Fruit fly (Drosophila melanogaster) whole organism, embryonic: Measurements from ENCODE around the gene CG13008.
A peak's percentile ranks its signal among the peaks of the same experiment; 100 is the strongest.

Experiments
- C15 ChIP-seq: fragments of 200-800 bp; sonication (Bioruptor generic); IDR thresholded peaks from 3 replicates; pipeline ENCODE4 v1.3.6; 2022; ENCODE audit warnings: missing biosample characterization, missing genetic modification characterization
- CG10366 ChIP-seq: fragments of 200-800 bp; sonication (Bioruptor generic); IDR thresholded peaks from 2 replicates; pipeline ENCODE4 v1.3.6; 2022; ENCODE audit warnings: missing biosample characterization, missing genetic modification characterization
- CG10462 ChIP-seq: fragments of 200-800 bp; sonication (Bioruptor generic); optimal IDR thresholded peaks from 2 replicates; lab custom pipeline; 2016; ENCODE audit warnings: missing biosample characterization, missing genetic modification characterization
- CG12071 ChIP-seq: fragments of 200-800 bp; sonication (Bioruptor generic); optimal IDR thresholded peaks from 3 replicates; lab custom pipeline; 2018; ENCODE audit warnings: missing biosample characterization, mild to moderate bottlenecking, missing genetic modification characterization
- CG12219 ChIP-seq: fragments of 200-800 bp; sonication (Bioruptor generic); optimal IDR thresholded peaks from 3 replicates; lab custom pipeline; 2018; ENCODE audit warnings: missing biosample characterization, mild to moderate bottlenecking, missing genetic modification characterization
- CG12659 ChIP-seq: fragments of 200-800 bp; sonication (Bioruptor generic); optimal IDR thresholded peaks from 3 replicates; lab custom pipeline; 2017; ENCODE audit warnings: mild to moderate bottlenecking, missing biosample characterization, missing genetic modification reagents, missing genetic modification characterization
- CG13296 ChIP-seq: fragments of 200-800 bp; sonication (Bioruptor generic); optimal IDR thresholded peaks from 3 replicates; lab custom pipeline; 2018; ENCODE audit warnings: missing biosample characterization, mild to moderate bottlenecking, missing genetic modification characterization
- CG14441 ChIP-seq: fragments of 200-800 bp; sonication (Bioruptor generic); IDR thresholded peaks from 2 replicates; pipeline ENCODE4 v1.3.6; 2022; ENCODE audit warnings: missing biosample characterization, missing genetic modification characterization
- CG34422 ChIP-seq: fragments of 200-800 bp; sonication (Bioruptor generic); IDR thresholded peaks from 3 replicates; pipeline ENCODE4 v1.3.6; 2022; ENCODE audit warnings: missing biosample characterization, missing genetic modification characterization
- CG42726 ChIP-seq: fragments of 200-800 bp; sonication (Bioruptor generic); IDR thresholded peaks from 2 replicates; pipeline ENCODE4 v1.3.6; 2022; ENCODE audit warnings: missing biosample characterization, missing genetic modification characterization; ENCODE audit not compliant: partially characterized antibody
- CG4328 ChIP-seq: fragments of 200-800 bp; sonication (Bioruptor generic); optimal IDR thresholded peaks from 3 replicates; lab custom pipeline; 2017; ENCODE audit warnings: missing biosample characterization, missing genetic modification reagents, missing genetic modification characterization
- CG6254 ChIP-seq: fragments of 200-800 bp; sonication (Bioruptor generic); optimal IDR thresholded peaks from 3 replicates; lab custom pipeline; 2017; ENCODE audit warnings: mild to moderate bottlenecking, missing biosample characterization, missing genetic modification reagents, missing genetic modification characterization
- CG6765 ChIP-seq: fragments of 200-800 bp; sonication (Bioruptor generic); optimal IDR thresholded peaks from 3 replicates; lab custom pipeline; 2017; ENCODE audit warnings: missing biosample characterization, mild to moderate bottlenecking, missing genetic modification characterization
- CG8924 ChIP-seq: fragments of 200-800 bp; optimal IDR thresholded peaks from 3 replicates; lab custom pipeline; 2019; ENCODE audit warnings: missing biosample characterization, mild to moderate bottlenecking, missing genetic modification characterization, moderate library complexity
- CG9609 ChIP-seq: fragments of 200-800 bp; sonication (Bioruptor generic); optimal IDR thresholded peaks from 3 replicates; lab custom pipeline; 2016; ENCODE audit warnings: missing biosample characterization, missing genetic modification characterization
- CG9727 ChIP-seq: fragments of 200-800 bp; sonication (Bioruptor generic); optimal IDR thresholded peaks from 3 replicates; lab custom pipeline; 2017; ENCODE audit warnings: missing biosample characterization, mild to moderate bottlenecking, missing genetic modification characterization
- CHES-1-like ChIP-seq: fragments of 200-800 bp; sonication (Bioruptor generic); optimal IDR thresholded peaks from 2 replicates; lab custom pipeline; 2016; ENCODE audit warnings: missing biosample characterization, missing genetic modification characterization
- Camta ChIP-seq: fragments of 200-800 bp; sonication (Bioruptor generic); optimal IDR thresholded peaks from 2 replicates; lab custom pipeline; 2016; ENCODE audit warnings: missing biosample characterization, missing genetic modification characterization
- CrebB ChIP-seq: fragments of 200-800 bp; sonication (Bioruptor generic); optimal IDR thresholded peaks from 3 replicates; lab custom pipeline; 2018; ENCODE audit warnings: missing biosample characterization, mild to moderate bottlenecking, missing genetic modification characterization
- D19B ChIP-seq: fragments of 200-800 bp; sonication (Bioruptor generic); optimal IDR thresholded peaks from 2 replicates; lab custom pipeline; 2017; ENCODE audit warnings: missing biosample characterization, mild to moderate bottlenecking, missing genetic modification characterization
- HmgZ ChIP-seq: fragments of 200-800 bp; sonication (Bioruptor generic); optimal IDR thresholded peaks from 2 replicates; lab custom pipeline; 2018; ENCODE audit warnings: missing biosample characterization, mild to moderate bottlenecking, missing genetic modification characterization
- NFAT ChIP-seq: fragments of 200-800 bp; sonication (Bioruptor generic); IDR thresholded peaks from 2 replicates; pipeline ENCODE4 v1.3.6; 2022; ENCODE audit warnings: missing biosample characterization, missing genetic modification characterization
- Poxn ChIP-seq: fragments of 200-800 bp; sonication (Bioruptor generic); IDR thresholded peaks from 2 replicates; pipeline ENCODE4 v1.3.6; 2022; ENCODE audit warnings: missing biosample characterization, missing genetic modification characterization
- Rfx ChIP-seq: fragments of 200-800 bp; sonication (Bioruptor generic); IDR thresholded peaks from 2 replicates; pipeline ENCODE4 v1.3.6; 2022; ENCODE audit warnings: missing biosample characterization, missing genetic modification characterization
- aop ChIP-seq: fragments of 200-800 bp; sonication (Bioruptor generic); IDR thresholded peaks from 2 replicates; pipeline ENCODE4 v1.3.6; 2022; ENCODE audit warnings: missing biosample characterization, missing genetic modification characterization
- ara ChIP-seq: fragments of 200-800 bp; sonication (Bioruptor generic); IDR thresholded peaks from 2 replicates; pipeline ENCODE4 v1.3.6; 2022; ENCODE audit warnings: missing biosample characterization, missing genetic modification characterization
- ase ChIP-seq: fragments of 200-800 bp; sonication (Bioruptor generic); IDR thresholded peaks from 3 replicates; pipeline ENCODE4 v1.3.6; 2022; ENCODE audit warnings: missing biosample characterization, missing genetic modification characterization
- caup ChIP-seq: fragments of 200-800 bp; sonication (Bioruptor generic); optimal IDR thresholded peaks from 3 replicates; lab custom pipeline; 2017; ENCODE audit warnings: missing biosample characterization, mild to moderate bottlenecking, missing genetic modification characterization, moderate library complexity; ENCODE audit not compliant: severe bottlenecking
- chinmo ChIP-seq: fragments of 200-800 bp; sonication (Bioruptor generic); IDR thresholded peaks from 4 replicates; pipeline ENCODE4 v1.3.6; 2022; ENCODE audit warnings: missing biosample characterization, missing genetic modification characterization; ENCODE audit not compliant: partially characterized antibody
- chn ChIP-seq: fragments of 200-800 bp; sonication (Bioruptor generic); optimal IDR thresholded peaks from 2 replicates; lab custom pipeline; 2016; ENCODE audit warnings: missing biosample characterization, missing genetic modification characterization
- dati ChIP-seq: fragments of 200-800 bp; sonication (Bioruptor generic); IDR thresholded peaks from 2 replicates; pipeline ENCODE4 v1.3.6; 2022; ENCODE audit warnings: missing biosample characterization, missing genetic modification characterization
- dimm ChIP-seq: fragments of 200-800 bp; sonication (Bioruptor generic); IDR thresholded peaks from 2 replicates; pipeline ENCODE4 v1.3.6; 2022; ENCODE audit warnings: missing biosample characterization, missing genetic modification characterization
- dmrt99B ChIP-seq: fragments of 200-800 bp; sonication (Bioruptor generic); optimal IDR thresholded peaks from 2 replicates; lab custom pipeline; 2018; ENCODE audit warnings: missing biosample characterization, mild to moderate bottlenecking, missing genetic modification characterization, moderate library complexity
- gem ChIP-seq: fragments of 200-800 bp; sonication (Bioruptor generic); optimal IDR thresholded peaks from 2 replicates; lab custom pipeline; 2019; ENCODE audit warnings: missing biosample characterization, mild to moderate bottlenecking, missing genetic modification characterization, moderate library complexity
- gt ChIP-seq: fragments of 200-800 bp; sonication (Bioruptor generic); IDR thresholded peaks from 2 replicates; pipeline ENCODE4 v1.3.6; 2022; ENCODE audit warnings: missing biosample characterization, missing genetic modification characterization
- jing ChIP-seq: fragments of 200-800 bp; sonication (Bioruptor generic); optimal IDR thresholded peaks from 2 replicates; lab custom pipeline; 2018; ENCODE audit warnings: missing biosample characterization, mild to moderate bottlenecking, missing genetic modification characterization
- knrl ChIP-seq: fragments of 200-800 bp; sonication (Bioruptor generic); IDR thresholded peaks from 3 replicates; pipeline ENCODE4 v1.3.6; 2022; ENCODE audit warnings: missing biosample characterization, missing genetic modification characterization; ENCODE audit not compliant: partially characterized antibody
- lmd ChIP-seq: fragments of 200-800 bp; sonication (Bioruptor generic); IDR thresholded peaks from 2 replicates; pipeline ENCODE4 v1.3.6; 2022; ENCODE audit warnings: missing biosample characterization, missing genetic modification characterization
- luna ChIP-seq: fragments of 200-800 bp; sonication (Bioruptor generic); optimal IDR thresholded peaks from 2 replicates; lab custom pipeline; 2016; ENCODE audit warnings: missing biosample characterization, missing genetic modification characterization
- pan ChIP-seq, 4 experiments: fragments of >200 bp in 3 of 4; fragments of 200-800 bp in 1 of 4; sonication (Bioruptor generic) in 1 of 4; optimal IDR thresholded peaks in 3 of 4; IDR thresholded peaks in 1 of 4; 2 replicates each; pipeline versions ENCODE4 v1.3.6 to Lab custom; 2017 to 2022; ENCODE audit warnings: missing biosample characterization in 2 of 4, missing genetic modification characterization in 2 of 4, mixed read lengths in 1 of 4
- row ChIP-seq: fragments of 200-800 bp; sonication (Bioruptor generic); IDR thresholded peaks from 3 replicates; pipeline ENCODE4 v1.3.6; 2022; ENCODE audit warnings: missing biosample characterization, missing genetic modification characterization
- sens ChIP-seq: fragments of 200-800 bp; sonication (Bioruptor generic); peaks from one replicate; lab custom pipeline; 2016; ENCODE audit warnings: missing biosample characterization, missing genetic modification characterization
- slbo ChIP-seq: fragments of 200-800 bp; sonication (Bioruptor generic); IDR thresholded peaks from 2 replicates; pipeline ENCODE4 v1.3.6; 2022; ENCODE audit warnings: missing biosample characterization, missing genetic modification characterization
- sr ChIP-seq: fragments of 200-800 bp; sonication (Bioruptor generic); IDR thresholded peaks from 3 replicates; pipeline ENCODE4 v1.3.6; 2022; ENCODE audit warnings: missing biosample characterization, missing genetic modification characterization
- ssp ChIP-seq: fragments of 200-800 bp; sonication (Bioruptor generic); IDR thresholded peaks from 2 replicates; pipeline ENCODE4 v1.3.6; 2022; ENCODE audit warnings: missing biosample characterization, missing genetic modification characterization
- stwl ChIP-seq: fragments of 200-800 bp; sonication (Bioruptor generic); optimal IDR thresholded peaks from 3 replicates; lab custom pipeline; 2018; ENCODE audit warnings: missing biosample characterization, mild to moderate bottlenecking, missing genetic modification characterization, moderate library complexity
- tll ChIP-seq, 2 experiments: fragments of 200-800 bp in 1 of 2; fragments of >200 bp in 1 of 2; sonication (Bioruptor generic) in 1 of 2; optimal IDR thresholded peaks; 2 replicates each; lab custom pipeline; 2017 to 2019; ENCODE audit warnings: missing biosample characterization in 2 of 2, missing genetic modification characterization in 2 of 2, mild to moderate bottlenecking in 1 of 2, moderate library complexity in 1 of 2

Gene CG13008

dm6 chrX:16723203-16724173 is 12.4 kb downstream of the CG13008 start (continued):
- TF ChIP-seq tll (GFP tag; optimal IDR thresholded peaks at IDR 0.05; lab: Kevin White, UChicago) (no peak), ara (peak; percentile 55; the same call in 1 of the 2 replicates), CG12659 (peak; percentile 80), caup (GFP tag; lab: Kevin White, UChicago) (peak; percentile 28), jing (peak; percentile 39), chinmo (GFP tag; lab: Robert Waterston, UW) (0 out of 4 replicates have a peak, but pooled peaks have one; percentile 53), gem (tag; lab: Kevin White, UChicago) (peak; percentile 91), pan (optimal IDR thresholded peaks at IDR 0.05; lab: Kevin White, UChicago) (no peak), pan (GFP tag; optimal IDR thresholded peaks at IDR 0.05 in 1 of 2, IDR thresholded peaks at IDR 0.05 in 1 of 2) (peak in 1 of 2 experiments; percentile 53), slbo (GFP tag; lab: Robert Waterston, UW) (peak; percentile 73), ssp (peak; percentile 23; the same call in 1 of the 2 replicates), CG4328 (GFP tag; lab: Kevin White, UChicago) (no peak), knrl (GFP tag; lab: Robert Waterston, UW) (no peak), NFAT (GFP tag; lab: Robert Waterston, UW) (0 out of 2 replicates have a peak, but pooled peaks have one; percentile 39), HmgZ (tag; lab: Kevin White, UChicago) (peak; percentile 59), dimm (0 out of 2 replicates have a peak, but pooled peaks have one; percentile 22), D19B (GFP tag; lab: Kevin White, UChicago) (peak; percentile 72), CG13296 (GFP tag; lab: Kevin White, UChicago) (peak; percentile 54), row (peak; percentile 83), sens (GFP tag; lab: Kevin White, UChicago) (peak; percentile 96), C15 (GFP tag; lab: Robert Waterston, UW) (no peak), chn (GFP tag; lab: Kevin White, UChicago) (peak; percentile 40), CG10462 (GFP tag; lab: Kevin White, UChicago) (peak; percentile 33), CG9609 (peak; percentile 18), Camta (GFP tag; lab: Kevin White, UChicago) (peak; percentile 68), CG6254 (GFP tag; lab: Kevin White, UChicago) (no peak), stwl (tag; lab: Kevin White, UChicago) (no peak), CG42726 (GFP tag; lab: Robert Waterston, UW) (no peak), sr (GFP tag; lab: Robert Waterston, UW) (peak; percentile 39; the same call in 1 of the 3 replicates), CG6765 (GFP tag; lab: Kevin White, UChicago) (no peak), CG9727 (peak; percentile 78), CG10366 (GFP tag; lab: Robert Waterston, UW) (peak; percentile 67), ase (GFP tag; lab: Robert Waterston, UW) (peak; percentile 55; the same call in 2 of the 3 replicates), CrebB (peak; percentile 43), Poxn (GFP tag; lab: Robert Waterston, UW) (peak; percentile 36; the same call in 1 of the 2 replicates), CHES-1-like (GFP tag; lab: Kevin White, UChicago) (no peak), dati (GFP tag; lab: Robert Waterston, UW) (no peak), CG8924 (tag; lab: Kevin White, UChicago) (peak; percentile 79), lmd (GFP tag; lab: Robert Waterston, UW) (peak; percentile 82), CG12219 (peak; percentile 69), CG34422 (GFP tag; lab: Robert Waterston, UW) (peak; percentile 67; the same call in 2 of the 3 replicates), Rfx (GFP tag; lab: Robert Waterston, UW) (peak; percentile 75), dmrt99B (peak; percentile 71), luna (GFP tag; lab: Kevin White, UChicago) (no peak), aop (GFP tag; lab: Robert Waterston, UW) (no peak), CG14441 (GFP tag; lab: Robert Waterston, UW) (peak; percentile 48), gt (GFP tag; lab: Robert Waterston, UW) (no peak), CG12071 (peak; percentile 17)
